1 fruit fly cellular context compared by ENCODE assay signal in genomic region chr3R:6504408-6504807, dm6.
TF ChIP-seq lines count a peak whose summit lies in the region.

No protein-coding gene starts in this region.

TF ChIP-seq in whole organism, embryonic, 481 proteins besides CTCF, POLR2A, EP300 and RAD21 (continued from another document and continues in another):
- no peak for TF ChIP-seq CG42726 (GFP tag; IDR thresholded peaks at IDR 0.05; lab: Robert Waterston, UW; ENCODE audit: partially characterized antibody)
- peak; percentile 92 for TF ChIP-seq Med (GFP tag; lab: Kevin White, UChicago)
- TF ChIP-seq lilli (GFP tag; optimal IDR thresholded peaks at IDR 0.05; lab: Kevin White, UChicago), result no peak
- TF ChIP-seq crol (GFP tag; IDR thresholded peaks at IDR 0.05; lab: Robert Waterston, UW), result no peak
- no peak for TF ChIP-seq zen2 (GFP tag; IDR thresholded peaks at IDR 0.05; lab: Robert Waterston, UW; ENCODE audit: partially characterized antibody)
- TF ChIP-seq CG13894 (tag; optimal IDR thresholded peaks at IDR 0.05; lab: Kevin White, UChicago), result no peak
- TF ChIP-seq lmd (GFP tag; IDR thresholded peaks at IDR 0.05; lab: Robert Waterston, UW), result no peak
- TF ChIP-seq sna (GFP tag; IDR thresholded peaks at IDR 0.05; lab: Robert Waterston, UW; ENCODE audit: partially characterized antibody), result no peak
- no peak for TF ChIP-seq knrl (GFP tag; IDR thresholded peaks at IDR 0.05; lab: Robert Waterston, UW; ENCODE audit: partially characterized antibody)
- TF ChIP-seq vfl (GFP tag; optimal IDR thresholded peaks at IDR 0.05; lab: Kevin White, UChicago), result no peak
- TF ChIP-seq CG6791 (GFP tag; IDR thresholded peaks at IDR 0.05; lab: Robert Waterston, UW; ENCODE audit: partially characterized antibody), result no peak
- TF ChIP-seq caup (GFP tag; optimal IDR thresholded peaks at IDR 0.05; lab: Kevin White, UChicago; ENCODE audit: severe bottlenecking), result peak; percentile 45
- TF ChIP-seq CG6765 (GFP tag; optimal IDR thresholded peaks at IDR 0.05; lab: Kevin White, UChicago), result peak; percentile 20
- peak; percentile 25 for TF ChIP-seq CG33213 (GFP tag; optimal IDR thresholded peaks at IDR 0.05; lab: Kevin White, UChicago)
- peak; percentile 80 for TF ChIP-seq gsb-n (tag; optimal IDR thresholded peaks at IDR 0.05; lab: Kevin White, UChicago)
- no peak for TF ChIP-seq Hr3 (GFP tag; optimal IDR thresholded peaks at IDR 0.05; lab: Kevin White, UChicago)
- TF ChIP-seq wor (GFP tag; IDR thresholded peaks at IDR 0.05; lab: Robert Waterston, UW), result no peak
- TF ChIP-seq trh (GFP tag; optimal IDR thresholded peaks at IDR 0.05; lab: Kevin White, UChicago), result peak; percentile 2
- TF ChIP-seq ttk (GFP tag; IDR thresholded peaks at IDR 0.05; lab: Robert Waterston, UW), result no peak
- TF ChIP-seq NC2α (GFP tag; optimal IDR thresholded peaks at IDR 0.05; lab: Kevin White, UChicago), result no peak
- TF ChIP-seq lola (GFP tag; optimal IDR thresholded peaks at IDR 0.05; lab: Kevin White, UChicago), result no peak
- TF ChIP-seq bab2 (GFP tag; optimal IDR thresholded peaks at IDR 0.05; lab: Kevin White, UChicago), result peak; percentile 58
- TF ChIP-seq CG1792 (GFP tag; optimal IDR thresholded peaks at IDR 0.05; lab: Kevin White, UChicago), result peak; percentile 59
- TF ChIP-seq z (GFP tag; IDR thresholded peaks at IDR 0.05; lab: Robert Waterston, UW), result no peak
- no peak for TF ChIP-seq CG6689 (GFP tag; IDR thresholded peaks at IDR 0.05; lab: Robert Waterston, UW)
- TF ChIP-seq CG14710 (tag; optimal IDR thresholded peaks at IDR 0.05; lab: Kevin White, UChicago), result no peak
- no peak for TF ChIP-seq croc (GFP tag; conservative IDR thresholded peaks at IDR 0.05; lab: Robert Waterston, UW)
- TF ChIP-seq ato (GFP tag; IDR thresholded peaks at IDR 0.05; lab: Robert Waterston, UW; ENCODE audit: partially characterized antibody), result no peak
- TF ChIP-seq Lpt (GFP tag; optimal IDR thresholded peaks at IDR 0.05; lab: Kevin White, UChicago), result no peak
- TF ChIP-seq CG34376 (GFP tag; optimal IDR thresholded peaks at IDR 0.05; lab: Kevin White, UChicago), result no peak
- TF ChIP-seq Ada2b (GFP tag; IDR thresholded peaks at IDR 0.05; lab: Robert Waterston, UW), result no peak
- no peak for TF ChIP-seq Drgx (GFP tag; IDR thresholded peaks at IDR 0.05; lab: Robert Waterston, UW)
- TF ChIP-seq Tbp (GFP tag; optimal IDR thresholded peaks at IDR 0.05; lab: Kevin White, UChicago), result no peak
- peak in 1 of 2 experiments; percentile 72 for TF ChIP-seq bsh (GFP tag; optimal IDR thresholded peaks at IDR 0.05; lab: Kevin White, UChicago)
- peak; percentile 29 for TF ChIP-seq da (GFP tag; optimal IDR thresholded peaks at IDR 0.05; lab: Kevin White, UChicago)
- no peak for TF ChIP-seq Oaz (GFP tag; IDR thresholded peaks at IDR 0.05; lab: Robert Waterston, UW)
- TF ChIP-seq CG15011 (GFP tag; optimal IDR thresholded peaks at IDR 0.05; lab: Kevin White, UChicago), result peak; percentile 42
- TF ChIP-seq CG4424 (GFP tag; optimal IDR thresholded peaks at IDR 0.05; lab: Kevin White, UChicago), result peak; percentile 46
- no peak for TF ChIP-seq kay (GFP tag; optimal IDR thresholded peaks at IDR 0.05; lab: Kevin White, UChicago)
- no peak for TF ChIP-seq oc (tag; optimal IDR thresholded peaks at IDR 0.05; lab: Kevin White, UChicago)
- TF ChIP-seq CG3726 (GFP tag; IDR thresholded peaks at IDR 0.05; lab: Robert Waterston, UW), result no peak
- no peak for TF ChIP-seq HLH54F (GFP tag; optimal IDR thresholded peaks at IDR 0.05; lab: Kevin White, UChicago)
- TF ChIP-seq E2f1 (GFP tag; IDR thresholded peaks at IDR 0.05; lab: Robert Waterston, UW), result no peak
- TF ChIP-seq fru (optimal IDR thresholded peaks at IDR 0.05; lab: Kevin White, UChicago), result no peak
- no peak for TF ChIP-seq CG3847 (GFP tag; IDR thresholded peaks at IDR 0.05; lab: Robert Waterston, UW)
- peak; percentile 18 for TF ChIP-seq NC2β (GFP tag; optimal IDR thresholded peaks at IDR 0.05; lab: Kevin White, UChicago)
- no peak for TF ChIP-seq hkb (optimal IDR thresholded peaks at IDR 0.05; lab: Kevin White, UChicago)
- TF ChIP-seq hkb (GFP tag; IDR thresholded peaks at IDR 0.05; lab: Robert Waterston, UW), result no peak
- TF ChIP-seq CG13123 (GFP tag; optimal IDR thresholded peaks at IDR 0.05; lab: Kevin White, UChicago), result peak; percentile 44
- no peak for TF ChIP-seq tgo (GFP tag; IDR thresholded peaks at IDR 0.05; lab: Robert Waterston, UW)
- no peak for TF ChIP-seq Usf (GFP tag; optimal IDR thresholded peaks at IDR 0.05; lab: Kevin White, UChicago)
- TF ChIP-seq Ets97D (GFP tag; optimal IDR thresholded peaks at IDR 0.05; lab: Kevin White, UChicago), result no peak
- TF ChIP-seq CG2875 (GFP tag; optimal IDR thresholded peaks at IDR 0.05; lab: Kevin White, UChicago), result peak; percentile 76
- TF ChIP-seq CG17328 (GFP tag; IDR thresholded peaks at IDR 0.05; lab: Robert Waterston, UW), result no peak; the same call in 1 of the 2 replicates
- TF ChIP-seq tio (GFP tag; optimal IDR thresholded peaks at IDR 0.05; lab: Kevin White, UChicago), result peak; percentile 49
- TF ChIP-seq Ptx1 (GFP tag; IDR thresholded peaks at IDR 0.05; lab: Robert Waterston, UW), result no peak
- TF ChIP-seq luna (GFP tag; optimal IDR thresholded peaks at IDR 0.05; lab: Kevin White, UChicago), result no peak
- no peak for TF ChIP-seq sisA (GFP tag; IDR thresholded peaks at IDR 0.05; lab: Robert Waterston, UW)
- TF ChIP-seq Blimp-1 (GFP tag; optimal IDR thresholded peaks at IDR 0.05; lab: Kevin White, UChicago), result peak; percentile 55
- peak; percentile 45 for TF ChIP-seq tup (GFP tag; optimal IDR thresholded peaks at IDR 0.05; lab: Kevin White, UChicago)
- TF ChIP-seq CG10462 (GFP tag; optimal IDR thresholded peaks at IDR 0.05; lab: Kevin White, UChicago), result no peak
- TF ChIP-seq h (optimal IDR thresholded peaks at IDR 0.05; lab: Kevin White, UChicago), result no peak
- peak; percentile 4 for TF ChIP-seq CG12769 (tag; optimal IDR thresholded peaks at IDR 0.05; lab: Kevin White, UChicago)
- no peak for TF ChIP-seq eyg (GFP tag; optimal IDR thresholded peaks at IDR 0.05; lab: Kevin White, UChicago)
- TF ChIP-seq CG31388 (GFP tag; optimal IDR thresholded peaks at IDR 0.05; lab: Kevin White, UChicago), result no peak
- TF ChIP-seq hth (optimal IDR thresholded peaks at IDR 0.05; lab: Kevin White, UChicago), result no peak
- no peak for TF ChIP-seq chn (GFP tag; optimal IDR thresholded peaks at IDR 0.05; lab: Kevin White, UChicago)
- no peak for TF ChIP-seq Dek (tag; optimal IDR thresholded peaks at IDR 0.05; lab: Kevin White, UChicago)
- peak; percentile 63 for TF ChIP-seq onecut (GFP tag; IDR thresholded peaks at IDR 0.05; lab: Robert Waterston, UW)
- TF ChIP-seq CG16815 (GFP tag; optimal IDR thresholded peaks at IDR 0.05; lab: Kevin White, UChicago), result peak; percentile 34
- no peak for TF ChIP-seq sima (GFP tag; optimal IDR thresholded peaks at IDR 0.05; lab: Kevin White, UChicago)
- peak; percentile 56 for TF ChIP-seq PHDP (tag; optimal IDR thresholded peaks at IDR 0.05; lab: Kevin White, UChicago)
- no peak for TF ChIP-seq CG14667 (GFP tag; IDR thresholded peaks at IDR 0.05; lab: Robert Waterston, UW)
- TF ChIP-seq Ssrp (tag; optimal IDR thresholded peaks at IDR 0.05; lab: Kevin White, UChicago), result no peak
- TF ChIP-seq CG13624 (GFP tag; optimal IDR thresholded peaks at IDR 0.05; lab: Kevin White, UChicago), result no peak
- TF ChIP-seq CG31365 (tag; optimal IDR thresholded peaks at IDR 0.05; lab: Kevin White, UChicago), result no peak
- TF ChIP-seq emc (GFP tag; optimal IDR thresholded peaks at IDR 0.05; lab: Kevin White, UChicago), result no peak
- no peak for TF ChIP-seq CG9932 (GFP tag; IDR thresholded peaks at IDR 0.05; lab: Robert Waterston, UW)
- no peak for TF ChIP-seq pros (GFP tag; optimal IDR thresholded peaks at IDR 0.05; lab: Kevin White, UChicago)
- TF ChIP-seq CHES-1-like (GFP tag; optimal IDR thresholded peaks at IDR 0.05; lab: Kevin White, UChicago), result no peak
- TF ChIP-seq bbx (GFP tag; IDR thresholded peaks at IDR 0.05; lab: Robert Waterston, UW; ENCODE audit: partially characterized antibody), result no peak
- no peak for TF ChIP-seq Abd-B (GFP tag; optimal IDR thresholded peaks at IDR 0.05; lab: Kevin White, UChicago)
- TF ChIP-seq CG18619 (GFP tag; optimal IDR thresholded peaks at IDR 0.05; lab: Kevin White, UChicago), result peak; percentile 48
- no peak for TF ChIP-seq CG4617 (GFP tag; optimal IDR thresholded peaks at IDR 0.05; lab: Kevin White, UChicago; ENCODE audit: borderline replicate concordance)
- peak; percentile 63 for TF ChIP-seq Asciz (GFP tag; optimal IDR thresholded peaks at IDR 0.05; lab: Kevin White, UChicago)
- peak; percentile 1 for TF ChIP-seq Jarid2 (GFP tag; optimal IDR thresholded peaks at IDR 0.05; lab: Kevin White, UChicago)
- no peak for TF ChIP-seq br (optimal IDR thresholded peaks at IDR 0.05; lab: Kevin White, UChicago)
- TF ChIP-seq slbo (GFP tag; IDR thresholded peaks at IDR 0.05; lab: Robert Waterston, UW), result no peak
- peak; percentile 76 for TF ChIP-seq CG33557 (GFP tag; optimal IDR thresholded peaks at IDR 0.05; lab: Kevin White, UChicago)
- TF ChIP-seq unc-4 (GFP tag; IDR thresholded peaks at IDR 0.05; lab: Robert Waterston, UW; ENCODE audit: partially characterized antibody), result no peak
- TF ChIP-seq Lhr (GFP tag; optimal IDR thresholded peaks at IDR 0.05; lab: Kevin White, UChicago), result peak; percentile 70
- TF ChIP-seq CG30431 (GFP tag; optimal IDR thresholded peaks at IDR 0.05; lab: Kevin White, UChicago), result peak; percentile 48
- TF ChIP-seq Dip2 (GFP tag; IDR thresholded peaks at IDR 0.05; lab: Robert Waterston, UW), result no peak
- no peak for TF ChIP-seq Fer1 (GFP tag; optimal IDR thresholded peaks at IDR 0.05; lab: Kevin White, UChicago)
- no peak for TF ChIP-seq hbn (GFP tag; IDR thresholded peaks at IDR 0.05; lab: Robert Waterston, UW; ENCODE audit: partially characterized antibody)
- TF ChIP-seq CG11085 (GFP tag; IDR thresholded peaks at IDR 0.05; lab: Robert Waterston, UW), result no peak
- peak; percentile 81 for TF ChIP-seq CG9727 (GFP tag; optimal IDR thresholded peaks at IDR 0.05; lab: Kevin White, UChicago)
- peak; percentile 62 for TF ChIP-seq Side (GFP tag; optimal IDR thresholded peaks at IDR 0.05; lab: Kevin White, UChicago)
- TF ChIP-seq CG16863 (GFP tag; optimal IDR thresholded peaks at IDR 0.05; lab: Kevin White, UChicago), result peak; percentile 41
- TF ChIP-seq Gug (GFP tag; IDR thresholded peaks at IDR 0.05; lab: Robert Waterston, UW), result no peak
- no peak for TF ChIP-seq Bgb (GFP tag; IDR thresholded peaks at IDR 0.05; lab: Robert Waterston, UW; ENCODE audit: partially characterized antibody)
- TF ChIP-seq sc (optimal IDR thresholded peaks at IDR 0.05; lab: Kevin White, UChicago), result no peak
- peak; percentile 79 for TF ChIP-seq sc (GFP tag; optimal IDR thresholded peaks at IDR 0.05; lab: Kevin White, UChicago)
- TF ChIP-seq CG11247 (GFP tag; IDR thresholded peaks at IDR 0.05; lab: Robert Waterston, UW), result no peak
- TF ChIP-seq NK7.1 (GFP tag; optimal IDR thresholded peaks at IDR 0.05; lab: Kevin White, UChicago), result no peak
- peak; percentile 25 for TF ChIP-seq CG8388 (GFP tag; optimal IDR thresholded peaks at IDR 0.05; lab: Kevin White, UChicago)
- no peak for TF ChIP-seq Opbp (GFP tag; IDR thresholded peaks at IDR 0.05; lab: Robert Waterston, UW; ENCODE audit: partially characterized antibody)
- TF ChIP-seq ind (GFP tag; optimal IDR thresholded peaks at IDR 0.05; lab: Kevin White, UChicago), result no peak
- TF ChIP-seq ara (GFP tag; IDR thresholded peaks at IDR 0.05; lab: Robert Waterston, UW), result peak; percentile 35; the same call in 1 of the 2 replicates
- peak; percentile 47 for TF ChIP-seq Mes4 (GFP tag; optimal IDR thresholded peaks at IDR 0.05; lab: Kevin White, UChicago)
- peak; percentile 20 for TF ChIP-seq jing (GFP tag; optimal IDR thresholded peaks at IDR 0.05; lab: Kevin White, UChicago)
- no peak for TF ChIP-seq grau (tag; optimal IDR thresholded peaks at IDR 0.05; lab: Kevin White, UChicago)
- TF ChIP-seq CG12942 (GFP tag; optimal IDR thresholded peaks at IDR 0.05; lab: Kevin White, UChicago), result peak; percentile 62
- TF ChIP-seq slou (GFP tag; optimal IDR thresholded peaks at IDR 0.05; lab: Kevin White, UChicago), result no peak
- no peak for TF ChIP-seq aop (GFP tag; IDR thresholded peaks at IDR 0.05; lab: Robert Waterston, UW)
- TF ChIP-seq CG2202 (tag; optimal IDR thresholded peaks at IDR 0.05; lab: Kevin White, UChicago), result peak; percentile 86
- no peak for TF ChIP-seq D (optimal IDR thresholded peaks at IDR 0.05; lab: Kevin White, UChicago)
- TF ChIP-seq D (GFP tag; optimal IDR thresholded peaks at IDR 0.05; lab: Kevin White, UChicago), result peak; percentile 69
- TF ChIP-seq pnt (GFP tag; optimal IDR thresholded peaks at IDR 0.05; lab: Kevin White, UChicago), result no peak
- no peak for TF ChIP-seq Gsc (GFP tag; IDR thresholded peaks at IDR 0.05; lab: Robert Waterston, UW)
- peak; percentile 3 for TF ChIP-seq CG8281 (tag; optimal IDR thresholded peaks at IDR 0.05; lab: Kevin White, UChicago)
- TF ChIP-seq Nf-YB (GFP tag; optimal IDR thresholded peaks at IDR 0.05; lab: Kevin White, UChicago), result no peak
- TF ChIP-seq CG10209 (GFP tag; optimal IDR thresholded peaks at IDR 0.05; lab: Kevin White, UChicago), result peak; percentile 73
- TF ChIP-seq CG12659 (GFP tag; optimal IDR thresholded peaks at IDR 0.05; lab: Kevin White, UChicago), result no peak
- peak; percentile 63; the same call in 1 of the 2 replicates for TF ChIP-seq Awh (GFP tag; IDR thresholded peaks at IDR 0.05; lab: Robert Waterston, UW)
- no peak for TF ChIP-seq zen (tag; optimal IDR thresholded peaks at IDR 0.05; lab: Kevin White, UChicago)
- TF ChIP-seq CG15514 (GFP tag; optimal IDR thresholded peaks at IDR 0.05; lab: Kevin White, UChicago), result no peak
- no peak for TF ChIP-seq CG9437 (GFP tag; optimal IDR thresholded peaks at IDR 0.05; lab: Kevin White, UChicago)
- no peak for TF ChIP-seq Ravus (GFP tag; IDR thresholded peaks at IDR 0.05; lab: Robert Waterston, UW)
- TF ChIP-seq Sox102F (GFP tag; optimal IDR thresholded peaks at IDR 0.05; lab: Kevin White, UChicago), result peak; percentile 59
- no peak for TF ChIP-seq Doc3 (GFP tag; IDR thresholded peaks at IDR 0.05; lab: Robert Waterston, UW; ENCODE audit: partially characterized antibody)
- no peak for TF ChIP-seq CG17829 (tag; optimal IDR thresholded peaks at IDR 0.05; lab: Kevin White, UChicago)
- TF ChIP-seq peb (GFP tag; IDR thresholded peaks at IDR 0.05; lab: Robert Waterston, UW), result no peak
- TF ChIP-seq inv (GFP tag; IDR thresholded peaks at IDR 0.05; lab: Robert Waterston, UW; ENCODE audit: partially characterized antibody), result no peak
- no peak for TF ChIP-seq CG7786 (GFP tag; optimal IDR thresholded peaks at IDR 0.05; lab: Kevin White, UChicago)
- TF ChIP-seq scrt (GFP tag; optimal IDR thresholded peaks at IDR 0.05; lab: Kevin White, UChicago), result peak; percentile 17
- TF ChIP-seq CG12391 (tag; optimal IDR thresholded peaks at IDR 0.05; lab: Kevin White, UChicago), result no peak
